Worm (Caenorhabditis elegans): ENCODE data around the gene T15H9.4.

The T15H9.4 gene

DNA sequence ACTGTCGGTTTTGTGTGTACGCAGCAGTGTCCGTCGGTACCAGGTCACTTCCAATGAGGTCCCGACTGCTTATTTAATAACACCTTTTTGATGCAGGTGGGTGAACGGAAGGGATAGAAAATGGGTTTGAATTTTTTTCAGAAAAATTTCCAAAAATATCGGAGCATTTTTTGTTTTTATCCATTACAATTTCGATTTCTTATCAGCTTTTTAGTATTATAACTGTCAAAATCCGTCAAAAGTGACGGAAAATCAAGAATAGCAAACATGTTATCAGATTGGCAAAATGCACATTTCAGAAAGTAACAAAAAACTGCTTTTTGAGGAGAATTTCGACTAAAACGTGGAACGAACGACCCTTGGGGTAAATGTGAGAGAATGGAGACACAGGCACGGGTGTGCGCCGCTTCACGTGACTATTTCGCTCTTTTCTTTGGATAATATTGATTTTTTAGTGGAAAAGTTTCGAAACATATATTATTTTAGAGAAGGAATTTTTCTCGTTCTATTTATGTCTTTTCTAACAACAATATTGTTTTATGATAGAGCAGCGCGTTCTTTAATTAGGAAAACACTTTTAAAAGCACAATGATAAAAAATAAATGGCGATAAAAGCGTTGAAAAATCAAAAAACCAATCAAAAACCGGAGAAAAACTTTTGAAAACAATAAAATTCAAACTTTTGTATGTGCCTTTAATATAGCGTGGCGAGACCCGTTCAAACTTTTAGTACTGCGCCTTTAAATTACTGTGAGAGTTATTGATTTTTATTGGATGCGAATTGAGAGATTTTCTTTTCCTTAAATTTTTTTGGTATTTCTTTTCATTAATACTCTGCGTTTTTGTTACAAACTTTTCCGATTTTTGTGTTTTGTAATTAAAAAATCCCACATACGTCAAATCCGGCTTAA, 35.5 kb downstream of the T15H9.4 start, which contains the start of gene sqv-8 (continued):
- TF ChIP-seq php-3 (GFP tag; IDR thresholded peaks at IDR 0.05) (no peak), ama-1 (optimal IDR thresholded peaks at IDR 0.05) (no peak), Y105C5A.15 (GFP tag; IDR thresholded peaks at IDR 0.05) (no peak), F37D6.2 (tag; optimal IDR thresholded peaks at IDR 0.05) (no peak), skn-1 (tag; optimal IDR thresholded peaks at IDR 0.05) (no peak), ctbp-1 (GFP tag; IDR thresholded peaks at IDR 0.05) (no peak), ceh-44 (GFP tag; IDR thresholded peaks at IDR 0.05) (no peak), nhr-25 (tag; optimal IDR thresholded peaks at IDR 0.05; ENCODE audit: borderline replicate concordance, insufficient read depth) (no peak), aha-1 (tag) (no peak), egl-27 (tag; optimal IDR thresholded peaks at IDR 0.05) (no peak), ztf-11 (tag; optimal IDR thresholded peaks at IDR 0.05) (no peak), hlh-11 (tag; optimal IDR thresholded peaks at IDR 0.05) (peak; percentile 61), gei-8 (GFP tag; optimal IDR thresholded peaks at IDR 0.05) (no peak), cey-2 (tag; optimal IDR thresholded peaks at IDR 0.05; ENCODE audit: borderline replicate concordance, insufficient read depth) (no peak), zag-1 (tag; optimal IDR thresholded peaks at IDR 0.05) (no peak), D1046.2 (GFP tag; IDR thresholded peaks at IDR 0.05) (no peak), ceh-82 (tag; optimal IDR thresholded peaks at IDR 0.05) (no peak)

DNA sequence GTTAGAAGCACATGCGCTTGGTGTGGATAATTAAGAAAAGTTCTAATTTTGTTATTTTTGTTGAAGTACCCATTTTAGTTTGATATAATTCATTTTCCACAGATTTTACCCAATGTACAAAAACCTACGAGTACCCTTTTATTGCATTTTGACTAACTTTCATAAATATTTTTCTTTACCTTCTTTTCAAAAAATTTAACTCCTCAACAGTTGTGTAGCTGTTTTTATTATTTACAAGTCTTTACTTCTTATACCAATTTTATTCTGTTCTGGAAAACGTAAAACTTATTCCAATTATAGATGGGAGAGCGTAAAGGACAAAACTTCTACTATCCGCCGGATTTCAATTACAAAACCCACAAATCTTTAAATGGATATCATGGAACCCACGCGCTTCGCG, 37.5 kb downstream of the T15H9.4 start, which contains the start of gene ZK1307.9:
ZK1307.9 (plus strand) TSS at position 301 of the 400 bp plus-strand sequence.
- TF ChIP-seq Y48G9A.11 (GFP tag; IDR thresholded peaks at IDR 0.05) (no peak), daf-12 (tag; optimal IDR thresholded peaks at IDR 0.05) (no peak), dmd-9 (GFP tag; IDR thresholded peaks at IDR 0.05) (no peak), unc-130 (GFP tag; optimal IDR thresholded peaks at IDR 0.05) (no peak), jun-1 (tag; optimal IDR thresholded peaks at IDR 0.05) (no peak), unc-39 (tag; optimal IDR thresholded peaks at IDR 0.05) (no peak), nhr-111 (GFP tag; optimal IDR thresholded peaks at IDR 0.05) (no peak), lir-3 (tag; optimal IDR thresholded peaks at IDR 0.05) (no peak), F10B5.3 (tag; optimal IDR thresholded peaks at IDR 0.05) (no peak), ces-1 (GFP tag; optimal IDR thresholded peaks at IDR 0.05) (no peak), dve-1 (tag; optimal IDR thresholded peaks at IDR 0.05; ENCODE audit: insufficient read depth) (no peak)

DNA sequence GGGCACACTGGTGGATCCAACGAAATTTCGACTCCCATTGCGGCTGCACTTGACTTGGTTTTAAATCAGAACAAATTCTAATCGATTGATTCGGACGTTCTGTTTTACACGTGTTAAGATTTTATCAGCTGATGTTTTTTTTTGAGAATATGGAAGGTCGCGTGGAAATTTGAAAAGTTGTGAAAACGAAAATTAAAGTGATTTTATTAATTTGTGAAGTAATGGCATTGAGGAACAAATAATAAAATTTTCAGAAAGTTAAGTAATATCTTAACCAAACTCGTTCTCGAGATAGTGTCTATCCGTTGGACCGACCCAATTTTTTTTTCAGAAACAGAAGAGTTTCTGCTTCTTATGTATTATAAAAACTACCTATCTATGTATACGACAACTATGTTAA, 40.0 kb downstream of the T15H9.4 start, which contains the start of gene ZK1307.4:
ZK1307.4 (minus strand) TSS at position 101 of the 400 bp plus-strand sequence.
- no peak for TF ChIP-seq mes-2 (tag; optimal IDR thresholded peaks at IDR 0.05; ENCODE audit: poor library complexity, severe bottlenecking)
- no peak for TF ChIP-seq hlh-11 (tag; optimal IDR thresholded peaks at IDR 0.05)
- no peak for TF ChIP-seq lin-29 (GFP tag; IDR thresholded peaks at IDR 0.05)
- no peak for TF ChIP-seq daf-12 (tag; optimal IDR thresholded peaks at IDR 0.05)
- TF ChIP-seq set-16 (GFP tag; IDR thresholded peaks at IDR 0.05): no peak
- no peak for TF ChIP-seq daf-19 (GFP tag; conservative IDR thresholded peaks at IDR 0.05)
- no peak for TF ChIP-seq ztf-11 (tag; optimal IDR thresholded peaks at IDR 0.05)
- no peak for TF ChIP-seq Y48G9A.11 (GFP tag; IDR thresholded peaks at IDR 0.05)
- TF ChIP-seq nhr-237 (tag; optimal IDR thresholded peaks at IDR 0.05): no peak
- no peak for TF ChIP-seq hif-1 (tag; optimal IDR thresholded peaks at IDR 0.05)
- no peak for TF ChIP-seq lsy-2 (tag; optimal IDR thresholded peaks at IDR 0.05)
- TF ChIP-seq dmd-6 (GFP tag; IDR thresholded peaks at IDR 0.05): no peak
- no peak for TF ChIP-seq tag-97 (GFP tag; IDR thresholded peaks at IDR 0.05)
- no peak for TF ChIP-seq mxl-3 (GFP tag; optimal IDR thresholded peaks at IDR 0.05)
- no peak for TF ChIP-seq Y75B8A.6 (GFP tag; IDR thresholded peaks at IDR 0.05)

Data from whole organism, L4 larva.